Fruit fly (Drosophila melanogaster): ENCODE data around the gene CG12541.

The CG12541 gene

dm6 chrX:6998492-6998852, 67.4 kb downstream of the CG12541 start, which contains the start of gene Inx2 (continued):
- TF ChIP-seq pb (GFP tag; optimal IDR thresholded peaks at IDR 0.05) (peak; percentile 23), CG17359 (tag; optimal IDR thresholded peaks at IDR 0.05) (peak; percentile 7), CG15479 (GFP tag; optimal IDR thresholded peaks at IDR 0.05) (peak; percentile 31), Jarid2 (GFP tag; optimal IDR thresholded peaks at IDR 0.05) (peak; percentile 99), CG9215 (GFP tag; IDR thresholded peaks at IDR 0.05) (no peak), CG10366 (GFP tag; IDR thresholded peaks at IDR 0.05) (no peak), CG4360 (GFP tag; IDR thresholded peaks at IDR 0.05) (peak; percentile 87), vnd (GFP tag; IDR thresholded peaks at IDR 0.05; ENCODE audit: partially characterized antibody) (peak; percentile 41; the same call in 1 of the 3 replicates), ci (GFP tag; IDR thresholded peaks at IDR 0.05) (peak; percentile 85), YL-1 (GFP tag; optimal IDR thresholded peaks at IDR 0.05) (peak; percentile 0), CG5180 (GFP tag; optimal IDR thresholded peaks at IDR 0.05) (peak; percentile 92), CG7372 (GFP tag; IDR thresholded peaks at IDR 0.05) (no peak), CG11695 (GFP tag; IDR thresholded peaks at IDR 0.05) (no peak), Ptx1 (GFP tag; IDR thresholded peaks at IDR 0.05) (0 out of 2 replicates have a peak, but pooled peaks have one; percentile 11), CG31388 (GFP tag; optimal IDR thresholded peaks at IDR 0.05) (no peak), CG31441 (GFP tag; IDR thresholded peaks at IDR 0.05) (no peak; the same call in 1 of the 2 replicates), Taf1 (GFP tag; IDR thresholded peaks at IDR 0.05) (no peak), CG13296 (GFP tag; optimal IDR thresholded peaks at IDR 0.05) (peak; percentile 49), ssp (GFP tag; IDR thresholded peaks at IDR 0.05) (no peak), sd (tag; optimal IDR thresholded peaks at IDR 0.05) (peak; percentile 54), CG8290 (GFP tag; optimal IDR thresholded peaks at IDR 0.05) (no peak), CG8290 (tag; optimal IDR thresholded peaks at IDR 0.05) (peak in 1 of 2 experiments; percentile 83), BtbVII (GFP tag; optimal IDR thresholded peaks at IDR 0.05) (peak; percentile 29), CG15269 (tag; optimal IDR thresholded peaks at IDR 0.05) (peak; percentile 44), zfh1 (GFP tag; IDR thresholded peaks at IDR 0.05) (peak; percentile 69), Hmr (GFP tag; optimal IDR thresholded peaks at IDR 0.05) (peak; percentile 30), caup (GFP tag; optimal IDR thresholded peaks at IDR 0.05; ENCODE audit: severe bottlenecking) (peak; percentile 68), row (GFP tag; IDR thresholded peaks at IDR 0.05) (peak; percentile 22; the same call in 1 of the 3 replicates), Hr51 (GFP tag; optimal IDR thresholded peaks at IDR 0.05) (peak in 1 of 2 experiments; percentile 26), Nf-YC (tag; optimal IDR thresholded peaks at IDR 0.05) (peak; percentile 43), CG7745 (tag; optimal IDR thresholded peaks at IDR 0.05) (peak; percentile 7), Aef1 (GFP tag; IDR thresholded peaks at IDR 0.05) (peak; percentile 74), tup (GFP tag; optimal IDR thresholded peaks at IDR 0.05) (no peak), h (optimal IDR thresholded peaks at IDR 0.05) (no peak), z (GFP tag; IDR thresholded peaks at IDR 0.05) (peak; percentile 75), lbe (GFP tag; optimal IDR thresholded peaks at IDR 0.05) (peak; percentile 39), tap (tag; optimal IDR thresholded peaks at IDR 0.05) (peak; percentile 41), ken (GFP tag; IDR thresholded peaks at IDR 0.05) (no peak), CG17328 (GFP tag; IDR thresholded peaks at IDR 0.05) (peak; percentile 34; the same call in 1 of the 2 replicates), CG1529 (GFP tag; optimal IDR thresholded peaks at IDR 0.05) (no peak), kay (GFP tag; optimal IDR thresholded peaks at IDR 0.05) (no peak), CG31365 (tag; optimal IDR thresholded peaks at IDR 0.05) (peak; percentile 34), CG12769 (tag; optimal IDR thresholded peaks at IDR 0.05) (peak; percentile 83), exex (tag; optimal IDR thresholded peaks at IDR 0.05) (peak; percentile 38), CG12299 (tag; optimal IDR thresholded peaks at IDR 0.05) (no peak), Deaf1 (tag; optimal IDR thresholded peaks at IDR 0.05) (peak; percentile 99), onecut (GFP tag; IDR thresholded peaks at IDR 0.05) (peak; percentile 32), CG4854 (GFP tag; optimal IDR thresholded peaks at IDR 0.05) (no peak), TFAM (GFP tag; optimal IDR thresholded peaks at IDR 0.05) (no peak), Pdp1 (GFP tag; optimal IDR thresholded peaks at IDR 0.05) (peak in 1 of 2 experiments; percentile 37), hbn (GFP tag; IDR thresholded peaks at IDR 0.05; ENCODE audit: partially characterized antibody) (0 out of 2 replicates have a peak, but pooled peaks have one; percentile 16)

Data from whole organism, embryonic.